Worm (Caenorhabditis elegans): Measurements from ENCODE around the gene F46C3.6.

DNA sequence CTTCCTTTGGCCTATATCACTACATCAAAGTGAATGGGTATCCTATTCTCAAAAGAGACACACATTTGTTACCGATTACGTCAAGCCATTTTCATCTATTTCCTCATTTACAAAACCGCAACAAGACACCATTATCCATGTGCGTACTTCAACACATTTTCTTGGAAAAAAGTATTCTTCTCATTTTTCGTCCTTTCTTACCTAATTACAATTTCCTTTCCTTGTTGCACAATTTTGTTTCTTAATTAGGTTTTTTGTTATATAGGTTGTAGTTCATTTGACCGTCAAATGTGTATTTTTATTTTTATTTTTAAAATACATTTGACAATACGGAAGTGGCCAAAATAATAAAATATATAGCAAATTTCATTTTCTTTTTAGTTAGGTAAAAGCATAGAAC, 36.5 kb downstream of the F46C3.6 start:
- TF ChIP-seq alr-1 (tag; optimal IDR thresholded peaks at IDR 0.05) (no peak), lin-11 (tag; optimal IDR thresholded peaks at IDR 0.05) (no peak), egl-27 (tag; optimal IDR thresholded peaks at IDR 0.05) (no peak), snpc-4 (tag; optimal IDR thresholded peaks at IDR 0.05) (no peak), skn-1 (tag; optimal IDR thresholded peaks at IDR 0.05) (no peak), elt-3 (tag; optimal IDR thresholded peaks at IDR 0.05) (no peak), lin-39 (tag; optimal IDR thresholded peaks at IDR 0.05) (no peak), ceh-16 (tag; optimal IDR thresholded peaks at IDR 0.05) (no peak)
